Worm (Caenorhabditis elegans) whole organism, L1 larva: Measurements from ENCODE around the gene taap-1.

Experiments
- ama-1 ChIP-seq: fragments of 150-350 bp; optimal IDR thresholded peaks from 2 replicates; lab custom pipeline; 2014
- dsc-1 ChIP-seq: sonication (generic microtip); optimal IDR thresholded peaks from 2 replicates; lab custom pipeline; 2016; ENCODE audit warnings: mild to moderate bottlenecking, missing genetic modification characterization, missing compliant biosample characterization
- efl-1 ChIP-seq, 4 experiments: fragments of 150-350 bp; optimal IDR thresholded peaks in 3 of 4; peaks in 1 of 4; 1 replicate in 1 of 4; 2 replicates in 3 of 4; lab custom pipeline; 2014; ENCODE audit warnings: missing biosample characterization in 2 of 4, missing genetic modification characterization in 2 of 4, missing genetic modification reagents in 2 of 4
- fkh-10 ChIP-seq: sonication (generic microtip); optimal IDR thresholded peaks from 2 replicates; lab custom pipeline; 2017; ENCODE audit warnings: missing biosample characterization, missing genetic modification reagents, missing genetic modification characterization
- fos-1 ChIP-seq: fragments of 150-350 bp; optimal IDR thresholded peaks from 2 replicates; lab custom pipeline; 2014; ENCODE audit warnings: missing biosample characterization, missing genetic modification characterization
- hpl-2 ChIP-seq: fragments of 150-350 bp; optimal IDR thresholded peaks from 2 replicates; lab custom pipeline; 2014; ENCODE audit warnings: missing biosample characterization, missing genetic modification reagents, missing genetic modification characterization
- lir-3 ChIP-seq: sonication (generic microtip); optimal IDR thresholded peaks from 2 replicates; lab custom pipeline; 2016; ENCODE audit warnings: mild to moderate bottlenecking, missing genetic modification characterization, moderate library complexity, missing compliant biosample characterization; ENCODE audit not compliant: poor library complexity
- nhr-11 ChIP-seq: fragments of 150-350 bp; optimal IDR thresholded peaks from 2 replicates; lab custom pipeline; 2014; ENCODE audit warnings: missing biosample characterization, missing genetic modification characterization
- skn-1 ChIP-seq: fragments of 150-350 bp; optimal IDR thresholded peaks from 2 replicates; lab custom pipeline; 2014; ENCODE audit warnings: missing biosample characterization, missing genetic modification characterization
- swsn-7 ChIP-seq: sonication (generic microtip); optimal IDR thresholded peaks from 2 replicates; lab custom pipeline; 2016; ENCODE audit warnings: missing genetic modification characterization, missing compliant biosample characterization
- tbx-2 ChIP-seq: sonication (generic microtip); optimal IDR thresholded peaks from 2 replicates; lab custom pipeline; 2016; ENCODE audit warnings: missing genetic modification characterization, missing compliant biosample characterization

DNA sequence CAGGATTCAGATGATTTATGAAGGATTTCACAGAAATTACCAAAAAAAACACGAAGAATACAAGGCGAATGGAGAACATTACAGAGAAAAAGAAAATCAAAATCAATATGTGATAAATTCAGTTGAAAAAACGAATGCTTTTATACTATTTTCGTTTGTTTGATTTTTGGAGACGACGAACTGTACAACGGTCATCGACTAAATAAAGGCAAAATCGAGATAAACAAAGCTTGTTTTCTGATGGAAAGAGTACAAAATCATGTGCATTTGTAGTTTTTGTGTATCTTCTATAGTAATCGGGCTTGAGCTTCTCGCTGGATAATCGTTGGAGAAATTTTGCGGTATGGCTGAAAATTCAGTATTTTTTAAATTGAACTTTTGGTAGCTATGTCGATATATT lies 12.5 kb downstream of the taap-1 start, which contains the start of gene M05D6.8:
- TF ChIP-seq ama-1 (lab: Kevin White, UChicago): no peak
- no peak for TF ChIP-seq dsc-1
- no peak for TF ChIP-seq hpl-2 (GFP tag; lab: Kevin White, UChicago)
- TF ChIP-seq lir-3: no peak
- no peak for TF ChIP-seq swsn-7 (tag; lab: Kevin White, UChicago)
- no peak for TF ChIP-seq efl-1 (optimal IDR thresholded peaks at IDR 0.05; lab: Kevin White, UChicago)
- no peak for TF ChIP-seq efl-1 (GFP tag; optimal IDR thresholded peaks at IDR 0.05 in 1 of 2; lab: Kevin White, UChicago)
- no peak for TF ChIP-seq skn-1 (tag; lab: Kevin White, UChicago)
- TF ChIP-seq fos-1 (tag; lab: Kevin White, UChicago): no peak
- no peak for TF ChIP-seq tbx-2 (tag; lab: Kevin White, UChicago)
- TF ChIP-seq fkh-10 (GFP tag; lab: Kevin White, UChicago): no peak
- TF ChIP-seq nhr-11: no peak
